Worm (Caenorhabditis elegans) whole organism, L2 larva: ENCODE results near the gene K05F1.9.

Experiments used
- C34F6.9 ChIP-seq: fragments of 150-350 bp; optimal IDR thresholded peaks from 2 replicates; lab custom pipeline; 2014; ENCODE audit warnings: missing biosample characterization, missing genetic modification characterization
- F13H6.1 ChIP-seq: sonication (generic microtip); optimal IDR thresholded peaks from 2 replicates; lab custom pipeline; 2016; ENCODE audit warnings: missing genetic modification characterization, missing compliant biosample characterization
- R02D3.7 ChIP-seq: fragments of 150-350 bp; optimal IDR thresholded peaks from 2 replicates; lab custom pipeline; 2014; ENCODE audit warnings: missing biosample characterization, missing genetic modification characterization
- ZK546.5 ChIP-seq: sonication (generic microtip); optimal IDR thresholded peaks from 2 replicates; lab custom pipeline; 2017; ENCODE audit warnings: missing biosample characterization, missing genetic modification characterization
- alr-1 ChIP-seq: fragments of 150-350 bp; optimal IDR thresholded peaks from 2 replicates; lab custom pipeline; 2014; ENCODE audit warnings: missing biosample characterization, missing genetic modification characterization
- aly-2 ChIP-seq: fragments of 150-350 bp; optimal IDR thresholded peaks from 2 replicates; lab custom pipeline; 2014; ENCODE audit warnings: missing biosample characterization, missing genetic modification characterization
- ama-1 ChIP-seq: fragments of 150-350 bp; optimal IDR thresholded peaks from 2 replicates; lab custom pipeline; 2018; ENCODE audit warnings: inconsistent platforms
- blmp-1 ChIP-seq: sonication (generic microtip); optimal IDR thresholded peaks from 2 replicates; lab custom pipeline; 2017; ENCODE audit warnings: missing genetic modification characterization, mild to moderate bottlenecking, missing compliant biosample characterization, antibody characterized with exemption, moderate library complexity; ENCODE audit not compliant: insufficient read depth
- ceh-16 ChIP-seq: fragments of 150-350 bp; optimal IDR thresholded peaks from 2 replicates; lab custom pipeline; 2014; ENCODE audit warnings: missing biosample characterization, missing genetic modification characterization
- ceh-82 ChIP-seq: fragments of 150-350 bp; optimal IDR thresholded peaks from 2 replicates; lab custom pipeline; 2014; ENCODE audit warnings: missing biosample characterization, missing genetic modification characterization
- crh-2 ChIP-seq: sonication (generic microtip); optimal IDR thresholded peaks from 2 replicates; lab custom pipeline; 2017; ENCODE audit warnings: missing biosample characterization, missing genetic modification characterization
- egl-27 ChIP-seq: sonication (generic microtip); optimal IDR thresholded peaks from 3 replicates; lab custom pipeline; 2017; ENCODE audit warnings: missing biosample characterization, missing genetic modification reagents, missing genetic modification characterization
- elt-1 ChIP-seq: fragments of 150-350 bp; optimal IDR thresholded peaks from 2 replicates; lab custom pipeline; 2014; ENCODE audit warnings: missing biosample characterization, missing genetic modification characterization
- fos-1 ChIP-seq: fragments of 150-350 bp; optimal IDR thresholded peaks from 2 replicates; lab custom pipeline; 2014; ENCODE audit warnings: missing biosample characterization, missing genetic modification characterization
- lin-13 ChIP-seq: fragments of 150-350 bp; optimal IDR thresholded peaks from 2 replicates; lab custom pipeline; 2014; ENCODE audit warnings: missing biosample characterization, missing genetic modification reagents, missing genetic modification characterization
- lin-39 ChIP-seq: fragments of 150-350 bp; optimal IDR thresholded peaks from 2 replicates; lab custom pipeline; 2014; ENCODE audit warnings: missing biosample characterization, missing genetic modification reagents, missing genetic modification characterization
- lsy-2 ChIP-seq, 2 experiments: fragments of 150-350 bp in 1 of 2; sonication (generic microtip) in 1 of 2; optimal IDR thresholded peaks; 2 replicates each; lab custom pipeline; 2014 to 2017; ENCODE audit warnings: missing biosample characterization in 2 of 2, missing genetic modification characterization in 2 of 2
- mab-5 ChIP-seq: fragments of 150-350 bp; optimal IDR thresholded peaks from 2 replicates; lab custom pipeline; 2014; ENCODE audit warnings: missing biosample characterization, missing genetic modification characterization
- mbf-1 ChIP-seq: sonication (generic microtip); optimal IDR thresholded peaks from 2 replicates; lab custom pipeline; 2017; ENCODE audit warnings: missing biosample characterization, missing genetic modification characterization
- nhr-10 ChIP-seq: sonication (generic microtip); optimal IDR thresholded peaks from 2 replicates; lab custom pipeline; 2017; ENCODE audit warnings: missing biosample characterization, missing genetic modification characterization
- nhr-12 ChIP-seq: fragments of 150-350 bp; optimal IDR thresholded peaks from 2 replicates; lab custom pipeline; 2014; ENCODE audit warnings: missing biosample characterization, missing genetic modification characterization
- nhr-129 ChIP-seq: fragments of 150-350 bp; optimal IDR thresholded peaks from 2 replicates; lab custom pipeline; 2014; ENCODE audit warnings: missing biosample characterization, missing genetic modification characterization
- nhr-21 ChIP-seq: fragments of 150-350 bp; optimal IDR thresholded peaks from 2 replicates; lab custom pipeline; 2014; ENCODE audit warnings: missing biosample characterization, missing genetic modification characterization
- nhr-23 ChIP-seq: fragments of 150-350 bp; optimal IDR thresholded peaks from 2 replicates; lab custom pipeline; 2014; ENCODE audit warnings: missing biosample characterization, missing genetic modification reagents, missing genetic modification characterization
- nhr-237 ChIP-seq: fragments of 150-350 bp; optimal IDR thresholded peaks from 2 replicates; lab custom pipeline; 2014; ENCODE audit warnings: missing biosample characterization, missing genetic modification characterization
- nhr-25 ChIP-seq: fragments of 150-350 bp; sonication (generic microtip); optimal IDR thresholded peaks from 3 replicates; lab custom pipeline; 2014; ENCODE audit warnings: missing biosample characterization, missing genetic modification characterization
- nhr-77 ChIP-seq: fragments of 150-350 bp; optimal IDR thresholded peaks from 2 replicates; lab custom pipeline; 2014; ENCODE audit warnings: missing biosample characterization, missing genetic modification characterization
- sem-4 ChIP-seq: fragments of 150-350 bp; optimal IDR thresholded peaks from 2 replicates; lab custom pipeline; 2014; ENCODE audit warnings: missing biosample characterization, missing genetic modification reagents, missing genetic modification characterization
- skn-1 ChIP-seq: sonication (generic microtip); optimal IDR thresholded peaks from 2 replicates; lab custom pipeline; 2017; ENCODE audit warnings: missing biosample characterization, missing genetic modification characterization
- sma-9 ChIP-seq, 2 experiments: fragments of 150-350 bp in 1 of 2; sonication (generic microtip) in 1 of 2; optimal IDR thresholded peaks; 2 replicates each; lab custom pipeline; 2014 to 2016; ENCODE audit warnings: missing genetic modification characterization in 2 of 2, mild to moderate bottlenecking in 1 of 2, missing biosample characterization in 1 of 2, missing compliant biosample characterization in 1 of 2, missing genetic modification reagents in 1 of 2, moderate library complexity in 1 of 2
- snpc-4 ChIP-seq: fragments of 150-350 bp; optimal IDR thresholded peaks from 2 replicates; lab custom pipeline; 2014; ENCODE audit warnings: missing biosample characterization, missing genetic modification characterization
- unc-39 ChIP-seq: fragments of 150-350 bp; optimal IDR thresholded peaks from 2 replicates; lab custom pipeline; 2014; ENCODE audit warnings: missing biosample characterization, missing genetic modification characterization
- unc-62 ChIP-seq: fragments of 150-350 bp; optimal IDR thresholded peaks from 2 replicates; lab custom pipeline; 2014; ENCODE audit warnings: missing biosample characterization, missing genetic modification reagents, missing genetic modification characterization
- ztf-11 ChIP-seq: sonication (generic microtip); optimal IDR thresholded peaks from 2 replicates; lab custom pipeline; 2017; ENCODE audit warnings: missing biosample characterization, missing genetic modification characterization
- ztf-4 ChIP-seq: fragments of 150-350 bp; optimal IDR thresholded peaks from 2 replicates; lab custom pipeline; 2014; ENCODE audit warnings: missing biosample characterization, missing genetic modification characterization

Gene K05F1.9

DNA sequence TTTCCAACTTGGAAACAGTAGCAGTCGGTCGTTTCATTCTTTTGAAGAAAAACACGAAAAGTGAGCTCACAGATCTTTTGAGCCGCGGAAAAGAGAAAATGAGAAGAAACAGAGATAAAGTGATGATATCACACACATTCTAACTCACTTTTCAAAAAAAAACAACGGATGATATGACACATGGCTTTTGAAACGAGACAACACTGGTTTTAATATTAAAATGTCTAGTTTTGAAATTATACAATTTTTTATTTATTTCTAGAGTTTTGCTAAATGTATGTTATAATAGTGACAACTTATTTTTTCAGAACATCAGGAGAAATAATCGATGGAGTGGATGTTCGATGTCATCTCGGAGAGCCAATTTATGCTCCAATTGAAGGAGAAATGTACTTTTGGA is 8.5 kb downstream of the K05F1.9 start, which contains the start of gene K05F1.14:
Gene K05F1.14 (minus strand): TSS at position 101 of the 400 bp plus-strand sequence.
- TF ChIP-seq alr-1 (tag; lab: Kevin White, UChicago) (no peak), ceh-16 (no peak), ztf-4 (tag; lab: Kevin White, UChicago) (no peak), nhr-237 (tag; lab: Kevin White, UChicago) (no peak), nhr-25 (no peak), egl-27 (no peak), fos-1 (tag; lab: Kevin White, UChicago) (no peak), mab-5 (tag; lab: Kevin White, UChicago) (no peak), ceh-82 (no peak), aly-2 (tag; lab: Kevin White, UChicago) (no peak), blmp-1 (tag; lab: Kevin White, UChicago) (no peak), nhr-12 (tag; lab: Kevin White, UChicago) (no peak), ztf-11 (tag; lab: Kevin White, UChicago) (no peak), ama-1 (lab: Kevin White, UChicago) (no peak), elt-1 (no peak), crh-2 (tag; lab: Kevin White, UChicago) (no peak), nhr-21 (tag; lab: Kevin White, UChicago) (no peak)

ce11 chrII:5790313-5790773 is 10.6 kb downstream of the K05F1.9 start, which contains the start of gene lect-2:
Gene lect-2 (plus strand): TSS chrII:5790723.
- no peak for TF ChIP-seq mbf-1
- peak; percentile 39 for TF ChIP-seq elt-1
- TF ChIP-seq alr-1 (tag; lab: Kevin White, UChicago), result no peak
- TF ChIP-seq F13H6.1 (tag; lab: Kevin White, UChicago), result peak; percentile 22
- no peak for TF ChIP-seq nhr-10 (tag; lab: Kevin White, UChicago)
- TF ChIP-seq C34F6.9 (tag; lab: Kevin White, UChicago), result peak; percentile 11
- TF ChIP-seq lin-13 (GFP tag; lab: Kevin White, UChicago), result no peak
- TF ChIP-seq sma-9 (GFP tag; optimal IDR thresholded peaks at IDR 0.05; lab: Kevin White, UChicago), result peak; percentile 65
- no peak for TF ChIP-seq sma-9 (tag; optimal IDR thresholded peaks at IDR 0.05; lab: Kevin White, UChicago)
- TF ChIP-seq ama-1 (lab: Kevin White, UChicago), result no peak
- peak in 1 of 2 experiments; percentile 28 for TF ChIP-seq lsy-2 (tag; optimal IDR thresholded peaks at IDR 0.05; lab: Kevin White, UChicago)
- TF ChIP-seq crh-2 (tag; lab: Kevin White, UChicago), result no peak
- peak; percentile 40 for TF ChIP-seq nhr-129 (tag; lab: Kevin White, UChicago)
- no peak for TF ChIP-seq unc-39 (tag; lab: Kevin White, UChicago)

DNA sequence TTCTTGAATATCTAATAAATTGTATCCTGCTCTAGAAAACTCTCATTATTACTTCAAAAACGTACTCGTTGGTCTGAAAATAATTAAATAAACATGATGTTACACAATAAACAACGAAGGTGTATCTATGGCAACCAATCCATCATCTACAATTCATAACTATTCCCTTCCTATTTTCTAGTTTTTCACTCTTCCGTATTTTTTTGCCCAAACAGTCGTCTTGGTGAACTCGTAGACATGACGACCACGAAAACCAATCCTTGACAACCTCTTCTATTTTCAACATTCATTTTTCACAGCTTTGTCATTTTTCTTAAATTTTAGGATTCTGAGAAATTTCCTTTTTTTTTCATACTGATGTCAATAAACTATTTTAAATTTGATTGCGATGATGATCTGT is 12.2 kb downstream of the K05F1.9 start, which contains the start of gene K05F1.13:
Gene K05F1.13 (plus strand): TSS at position 301 of the 400 bp plus-strand sequence.
- TF ChIP-seq lin-39 (tag; lab: Kevin White, UChicago), result no peak
- no peak for TF ChIP-seq ceh-82
- no peak for TF ChIP-seq nhr-21 (tag; lab: Kevin White, UChicago)
- no peak for TF ChIP-seq skn-1 (tag; lab: Kevin White, UChicago)
- TF ChIP-seq ZK546.5 (tag; lab: Kevin White, UChicago), result no peak

DNA sequence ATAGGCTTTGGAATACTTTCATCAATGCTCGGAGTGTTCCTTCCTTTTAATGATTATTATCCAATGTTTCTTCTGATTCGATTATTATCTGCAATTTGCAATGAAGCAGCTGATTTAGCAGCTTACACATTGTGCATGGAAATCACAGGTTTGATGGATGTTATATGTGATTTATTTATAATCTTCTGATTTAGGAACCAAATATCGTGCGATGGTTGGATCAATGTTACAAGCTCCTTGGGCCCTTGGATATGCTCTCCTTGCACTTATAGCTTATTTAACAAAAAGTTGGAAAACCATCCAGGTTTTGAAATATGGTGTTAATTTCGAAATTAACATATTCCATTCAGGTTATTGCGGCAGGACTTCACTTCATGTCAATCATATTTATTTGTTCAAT is 15.5 kb downstream of the K05F1.9 start:
- TF ChIP-seq nhr-23 (no peak), sem-4 (no peak), nhr-21 (tag; lab: Kevin White, UChicago) (no peak), unc-62 (GFP tag; lab: Kevin White, UChicago) (no peak), nhr-77 (tag; lab: Kevin White, UChicago) (no peak), R02D3.7 (tag; lab: Kevin White, UChicago) (no peak), ztf-4 (tag; lab: Kevin White, UChicago) (no peak), snpc-4 (tag; lab: Kevin White, UChicago) (no peak), F13H6.1 (tag; lab: Kevin White, UChicago) (no peak), lsy-2 (tag; optimal IDR thresholded peaks at IDR 0.05; lab: Kevin White, UChicago) (no peak), egl-27 (no peak)
